Fruit fly (Drosophila melanogaster): ENCODE data around the gene mthl10.

The mthl10 gene

DNA sequence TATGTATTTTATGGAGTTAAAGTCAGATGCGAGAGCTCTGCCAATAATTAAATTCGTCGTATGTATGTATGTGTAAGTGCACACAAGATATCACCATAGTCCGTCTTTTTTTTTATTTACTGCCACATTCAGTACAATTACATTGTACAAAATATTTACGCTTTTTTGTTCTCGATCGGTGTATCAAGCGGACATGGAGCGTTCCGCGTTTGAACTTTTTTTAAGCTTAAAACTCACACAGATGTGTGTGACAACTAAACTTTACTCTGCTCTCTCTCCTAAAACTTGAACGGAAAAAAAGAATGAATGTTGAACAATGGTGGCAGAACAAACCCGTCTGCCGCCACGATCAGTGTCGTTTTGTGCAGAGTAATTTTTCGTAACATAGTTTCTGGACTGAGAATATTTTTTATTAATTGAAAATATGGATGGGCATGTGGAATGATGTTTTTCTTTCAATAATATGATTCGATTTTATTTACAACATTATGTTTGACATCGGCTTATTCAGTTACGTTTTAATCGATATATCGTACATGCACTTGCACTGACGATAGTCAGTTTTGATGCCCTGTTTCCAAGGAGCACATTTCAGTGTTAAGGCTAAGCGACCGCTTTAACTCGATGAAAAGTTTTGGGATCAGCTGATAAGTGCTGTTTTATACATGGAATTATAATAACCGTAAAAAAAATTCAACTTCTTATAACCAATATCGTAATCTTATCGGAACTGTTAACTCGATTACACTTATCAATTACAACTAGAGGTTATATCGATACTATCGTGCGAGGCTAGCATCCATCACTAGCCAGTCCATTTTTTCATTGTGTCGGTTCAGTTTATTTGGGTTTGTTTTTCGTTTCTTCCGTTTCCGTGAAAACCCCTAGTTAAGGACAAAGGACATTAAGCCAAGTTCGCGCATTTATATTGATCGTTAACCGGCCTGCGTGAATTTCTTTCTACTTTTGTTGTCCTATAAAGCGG lies 4.2 kb upstream of the mthl10 start, which contains the start of gene mth (continued):
- TF ChIP-seq CG11294 (GFP tag; IDR thresholded peaks at IDR 0.05) (0 out of 2 replicates have a peak, but pooled peaks have one; percentile 9), CG10631 (GFP tag; optimal IDR thresholded peaks at IDR 0.05) (peak; percentile 49), lz (GFP tag; optimal IDR thresholded peaks at IDR 0.05) (peak; percentile 69), fd85E (GFP tag; optimal IDR thresholded peaks at IDR 0.05) (peak; percentile 52), CG3919 (GFP tag; optimal IDR thresholded peaks at IDR 0.05) (peak; percentile 38), CG8319 (GFP tag; optimal IDR thresholded peaks at IDR 0.05) (no peak), ss (GFP tag; optimal IDR thresholded peaks at IDR 0.05) (peak; percentile 18 to 41), CG7368 (GFP tag; optimal IDR thresholded peaks at IDR 0.05) (peak; percentile 4), Smox (GFP tag; optimal IDR thresholded peaks at IDR 0.05) (no peak), pdm3 (GFP tag; optimal IDR thresholded peaks at IDR 0.05) (peak; percentile 57), OdsH (GFP tag; optimal IDR thresholded peaks at IDR 0.05) (peak; percentile 25), dsx (GFP tag; optimal IDR thresholded peaks at IDR 0.05; ENCODE audit: poor library complexity, severe bottlenecking) (peak; percentile 70), Eip78C (GFP tag) (peak; percentile 53), CG31627 (GFP tag; optimal IDR thresholded peaks at IDR 0.05) (peak; percentile 68), spab (GFP tag; optimal IDR thresholded peaks at IDR 0.05) (no peak), fkh (GFP tag; optimal IDR thresholded peaks at IDR 0.05) (peak; percentile 52)

DNA sequence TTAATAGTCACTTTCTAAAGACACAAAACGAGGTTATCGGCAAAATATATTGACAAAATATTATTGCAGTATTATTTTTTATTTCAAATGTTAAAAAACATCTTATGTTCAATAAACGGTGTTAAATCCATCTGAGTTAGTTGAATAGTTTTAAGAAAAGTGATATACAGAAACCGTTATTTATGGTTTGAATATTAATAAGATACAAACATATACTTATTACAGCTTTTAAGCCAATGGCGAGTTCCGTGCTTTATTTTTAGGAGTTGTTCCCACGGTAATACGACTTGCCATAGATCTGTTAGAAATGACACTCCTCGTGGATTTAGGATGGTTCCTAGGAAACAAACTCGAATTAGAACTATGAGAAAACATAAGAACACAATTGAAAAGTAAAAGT lies 601 bp upstream of the mthl10 start:
- TF ChIP-seq Eip78C (GFP tag), result peak; percentile 62
- TF ChIP-seq Hr4 (GFP tag; optimal IDR thresholded peaks at IDR 0.05), result no peak

DNA sequence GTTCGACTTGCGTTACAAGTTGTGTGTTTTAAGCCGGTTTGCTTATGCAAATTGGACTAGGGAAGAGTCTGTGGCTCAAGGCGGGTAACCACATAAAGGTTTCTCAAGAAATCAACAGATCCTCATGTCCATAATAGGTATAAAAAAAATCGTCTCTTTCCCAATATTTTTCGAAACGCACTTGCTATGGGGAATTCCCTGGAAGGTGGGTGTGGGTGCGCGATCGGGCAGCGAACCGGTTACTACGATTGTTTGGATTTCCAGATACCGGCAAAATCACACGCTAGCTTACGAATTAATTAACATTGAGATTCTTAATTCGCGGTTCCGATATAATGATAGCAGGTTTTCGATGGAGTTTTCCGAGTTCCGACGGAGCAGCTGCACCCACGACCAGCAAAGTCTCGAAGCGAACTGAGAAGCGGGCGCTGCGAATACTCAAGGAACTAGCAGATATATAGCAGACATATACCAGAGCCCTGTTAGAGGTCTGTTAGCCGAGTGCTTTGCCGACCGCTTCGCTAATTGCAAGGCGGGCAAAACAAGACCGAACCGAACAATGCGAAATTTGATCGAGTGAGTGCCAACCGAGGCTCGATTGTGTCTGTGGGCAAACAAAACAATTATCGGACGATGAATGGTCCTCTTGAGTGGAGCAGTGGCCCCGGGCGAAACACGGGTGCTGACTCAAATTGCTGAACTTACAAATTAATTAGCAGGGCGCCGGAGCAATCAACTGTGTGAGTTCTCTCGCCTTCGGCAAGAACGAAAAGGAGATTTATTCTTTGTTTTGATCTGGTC lies 1.5 kb downstream of the mthl10 start:
- TF ChIP-seq CG15336 (GFP tag; IDR thresholded peaks at IDR 0.05) (peak; percentile 19; the same call in 1 of the 2 replicates), CG3919 (GFP tag; optimal IDR thresholded peaks at IDR 0.05) (no peak), CG8119 (GFP tag; IDR thresholded peaks at IDR 0.05) (no peak), Hr38 (GFP tag; optimal IDR thresholded peaks at IDR 0.05) (no peak), Met (GFP tag; optimal IDR thresholded peaks at IDR 0.05) (no peak), Eip78C (GFP tag) (peak; percentile 27), ss (GFP tag; optimal IDR thresholded peaks at IDR 0.05) (peak in 1 of 2 experiments; percentile 10), CG6163 (GFP tag; IDR thresholded peaks at IDR 0.05) (peak; percentile 52; the same call in 2 of the 3 replicates)

DNA sequence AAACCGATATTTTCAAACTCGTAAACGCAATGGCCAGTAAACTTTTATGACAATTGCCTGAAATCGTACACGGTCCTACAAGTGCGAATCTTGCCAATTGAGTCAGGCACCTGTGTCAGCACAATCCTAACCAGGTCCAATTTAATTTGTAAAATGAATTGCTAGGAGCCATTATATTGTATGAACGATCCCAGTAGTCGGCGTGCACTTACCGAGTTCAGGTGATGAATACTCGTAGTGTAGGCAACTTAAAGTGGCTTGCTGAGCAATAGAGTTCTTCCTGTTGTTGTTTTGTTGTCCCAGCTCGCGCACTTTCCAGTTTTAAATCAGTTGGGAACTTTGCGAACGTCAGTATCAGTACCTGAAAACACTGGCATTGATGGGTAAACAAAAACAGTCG lies 2.1 kb downstream of the mthl10 start:
- TF ChIP-seq dsx (GFP tag; optimal IDR thresholded peaks at IDR 0.05; ENCODE audit: poor library complexity, severe bottlenecking) (no peak), Smox (GFP tag; optimal IDR thresholded peaks at IDR 0.05) (no peak), CG31627 (GFP tag; optimal IDR thresholded peaks at IDR 0.05) (no peak), Sox15 (GFP tag; optimal IDR thresholded peaks at IDR 0.05) (no peak), CG10631 (GFP tag; optimal IDR thresholded peaks at IDR 0.05) (no peak), CG16779 (tag; optimal IDR thresholded peaks at IDR 0.05) (no peak), CG8119 (GFP tag; IDR thresholded peaks at IDR 0.05) (no peak), CG11762 (GFP tag; optimal IDR thresholded peaks at IDR 0.05; ENCODE audit: insufficient read depth) (no peak)

DNA sequence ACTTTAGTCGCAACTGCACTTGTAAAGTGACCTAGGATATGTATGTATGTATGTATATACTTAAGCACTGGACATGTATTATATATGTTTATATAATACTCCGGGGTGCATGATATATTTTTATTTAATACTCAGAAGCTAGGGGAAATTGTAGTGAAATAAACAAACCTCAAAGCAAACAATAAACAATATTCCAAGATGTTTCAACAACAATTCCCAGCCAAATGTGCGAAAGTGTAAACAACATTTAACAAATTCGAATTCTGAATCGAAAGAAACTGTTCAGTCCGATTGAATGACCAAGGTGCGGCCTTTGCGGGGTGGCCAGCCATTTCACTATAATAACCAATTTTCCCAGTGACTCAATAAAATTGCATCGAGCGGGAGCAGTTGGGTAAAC lies 2.6 kb downstream of the mthl10 start:
- no peak for TF ChIP-seq CG6276 (GFP tag; optimal IDR thresholded peaks at IDR 0.05)

DNA sequence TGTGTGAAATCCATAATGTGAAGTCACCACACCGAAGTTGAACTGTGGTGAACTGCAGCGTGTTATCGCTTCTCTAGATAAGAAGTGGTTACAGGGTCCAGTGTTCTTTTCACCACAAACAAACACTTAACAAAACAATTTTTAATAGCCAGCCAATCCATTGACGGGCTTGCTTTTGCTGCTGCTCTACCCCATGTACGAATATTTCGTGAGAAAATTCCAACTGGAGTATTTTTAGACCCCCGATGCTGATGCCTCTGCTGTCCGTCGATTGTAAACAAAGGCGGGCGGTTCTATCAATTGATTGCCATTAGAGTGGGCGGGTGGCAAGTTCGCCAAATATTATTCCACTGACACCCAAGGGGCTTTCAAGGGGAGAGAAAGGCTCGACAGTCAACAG lies 3.6 kb downstream of the mthl10 start:
- 0 out of 3 replicates have a peak, but pooled peaks have one; percentile 13 for TF ChIP-seq CG6163 (GFP tag; IDR thresholded peaks at IDR 0.05)
- no peak for TF ChIP-seq CG6854 (GFP tag; optimal IDR thresholded peaks at IDR 0.05)
